Worm (Caenorhabditis elegans) whole organism, late embryonic: ENCODE results near the gene F40D4.12.

Experiments
- ama-1 ChIP-seq: fragments of 150-350 bp; optimal IDR thresholded peaks from 2 replicates; lab custom pipeline; 2014
- ceh-14 ChIP-seq: sonication (generic microtip); optimal IDR thresholded peaks from 2 replicates; lab custom pipeline; 2016; ENCODE audit warnings: missing genotype, missing genetic modification characterization, missing compliant biosample characterization
- ceh-22 ChIP-seq: sonication (generic microtip); optimal IDR thresholded peaks from 2 replicates; lab custom pipeline; 2017; ENCODE audit warnings: missing biosample characterization, missing genetic modification characterization
- fkh-10 ChIP-seq: fragments of 150-350 bp; optimal IDR thresholded peaks from 2 replicates; lab custom pipeline; 2014; ENCODE audit warnings: missing biosample characterization, missing genetic modification reagents, missing genetic modification characterization
- hlh-13 ChIP-seq: fragments of 200-800 bp; sonication (Bioruptor generic); optimal IDR thresholded peaks from 2 replicates; lab custom pipeline; 2018; ENCODE audit warnings: mild to moderate bottlenecking, missing genetic modification characterization, missing compliant biosample characterization
- hlh-8 ChIP-seq: sonication (generic microtip); optimal IDR thresholded peaks from 2 replicates; lab custom pipeline; 2016; ENCODE audit warnings: missing genotype, missing genetic modification characterization, missing compliant biosample characterization
- nfya-1 ChIP-seq: sonication (generic microtip); optimal IDR thresholded peaks from 2 replicates; lab custom pipeline; 2017; ENCODE audit warnings: missing genetic modification characterization, mild to moderate bottlenecking, missing compliant biosample characterization, antibody characterized with exemption, moderate library complexity
- pag-3 ChIP-seq: sonication (generic microtip); optimal IDR thresholded peaks from 2 replicates; lab custom pipeline; 2016; ENCODE audit warnings: missing compliant biosample characterization, missing genetic modification characterization, borderline replicate concordance
- unc-3 ChIP-seq, 2 experiments: fragments of 200-800 bp in 1 of 2; sonication (Bioruptor generic) in 1 of 2; sonication (generic microtip) in 1 of 2; conservative IDR thresholded peaks in 1 of 2; optimal IDR thresholded peaks in 1 of 2; 2 replicates each; pipeline versions ENCODE4 v1.3.6 to Lab custom; 2016 to 2022; ENCODE audit warnings: missing compliant biosample characterization in 2 of 2, missing genetic modification characterization in 2 of 2, missing genetic modification reagents in 1 of 2

- no peak for TF ChIP-seq ceh-22 (tag; lab: Kevin White, UChicago)
- TF ChIP-seq unc-3 (GFP tag; conservative IDR thresholded peaks at IDR 0.05; lab: Robert Waterston, UW) = no peak
- no peak for TF ChIP-seq unc-3 (tag; optimal IDR thresholded peaks at IDR 0.05; lab: Kevin White, UChicago)
- no peak for TF ChIP-seq ama-1 (lab: Kevin White, UChicago)
- TF ChIP-seq hlh-8 (tag; lab: Kevin White, UChicago) = no peak
- TF ChIP-seq ceh-14 (tag; lab: Kevin White, UChicago) = no peak
- no peak for TF ChIP-seq pag-3 (tag; lab: Kevin White, UChicago)
- no peak for TF ChIP-seq hlh-13 (GFP tag; lab: Kevin White, UChicago)
- no peak for TF ChIP-seq nfya-1 (tag; lab: Kevin White, UChicago)
- TF ChIP-seq fkh-10 (GFP tag; lab: Kevin White, UChicago) = no peak
Measured at ce11 chrV:17155384-17155858, 4.3 kb upstream of the F40D4.12 start, which contains the start of gene F40D4.17.
